Worm (Caenorhabditis elegans): ENCODE results near the gene C56E6.4.

ce11 chrII:6513357-6513756 is 15.2 kb downstream of the C56E6.4 start:
- TF ChIP-seq unc-55 (GFP tag; optimal IDR thresholded peaks at IDR 0.05) (no peak), C34F6.9 (tag; optimal IDR thresholded peaks at IDR 0.05) (no peak), nhr-6 (tag; optimal IDR thresholded peaks at IDR 0.05) (no peak), ceh-82 (tag; optimal IDR thresholded peaks at IDR 0.05) (no peak), blmp-1 (tag; optimal IDR thresholded peaks at IDR 0.05; ENCODE audit: insufficient read depth) (no peak), ztf-11 (tag; optimal IDR thresholded peaks at IDR 0.05) (no peak), ztf-4 (tag; optimal IDR thresholded peaks at IDR 0.05) (no peak), lin-13 (GFP tag; optimal IDR thresholded peaks at IDR 0.05) (no peak), nhr-11 (tag; optimal IDR thresholded peaks at IDR 0.05) (no peak), zag-1 (tag; optimal IDR thresholded peaks at IDR 0.05) (no peak), egl-27 (tag; optimal IDR thresholded peaks at IDR 0.05) (no peak), nhr-12 (tag; optimal IDR thresholded peaks at IDR 0.05) (no peak)
